Worm (Caenorhabditis elegans): Measurements from ENCODE around the gene kup-1.
A peak's percentile ranks its signal among the peaks of the same experiment; 100 is the strongest.

kup-1 gene

DNA sequence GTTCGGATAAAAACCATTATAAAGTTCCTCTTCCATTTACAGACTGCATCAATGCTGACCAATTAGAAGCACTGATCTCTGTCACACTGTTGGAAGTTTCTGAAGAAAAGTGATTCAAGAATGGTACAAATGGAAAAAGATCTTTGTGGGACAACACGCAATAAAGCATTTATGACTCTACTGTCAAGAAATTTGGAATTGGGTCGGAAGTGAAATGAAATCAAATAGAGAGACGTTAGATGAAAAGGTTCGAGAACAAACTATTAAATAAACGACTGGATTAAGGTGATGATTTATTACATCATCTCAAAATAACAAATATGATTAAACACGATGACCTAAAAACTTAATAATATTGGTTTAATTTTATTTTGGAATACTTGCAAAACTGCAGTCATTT lies 34.2 kb downstream of the kup-1 start, which contains the start of gene F57F5.3 (continued):
- no peak for TF ChIP-seq ceh-40 (GFP tag; IDR thresholded peaks at IDR 0.05)
- TF ChIP-seq attf-5 (GFP tag; optimal IDR thresholded peaks at IDR 0.05) = no peak

DNA sequence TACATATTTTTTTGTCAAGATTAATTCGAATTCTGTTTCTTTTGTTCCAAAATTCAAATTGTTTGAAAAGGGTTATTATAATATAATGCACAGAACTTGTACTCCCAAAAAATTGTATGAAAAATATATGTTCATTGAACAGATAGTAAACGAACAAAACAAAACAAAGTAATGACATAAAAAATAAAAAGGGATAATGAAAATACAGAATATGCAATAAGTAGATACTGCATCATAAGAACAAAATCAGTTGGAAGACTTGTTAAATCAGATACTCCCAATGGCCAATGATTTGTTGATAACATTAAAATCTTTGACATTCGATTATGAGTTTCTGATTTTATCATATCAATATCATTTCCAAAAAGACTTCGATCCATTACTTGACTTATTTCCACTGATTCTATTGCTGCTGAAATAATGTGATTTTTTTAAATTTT lies 36.2 kb downstream of the kup-1 start:
- TF ChIP-seq C17E4.6 (GFP tag; IDR thresholded peaks at IDR 0.05) (no peak), rcor-1 (GFP tag; IDR thresholded peaks at IDR 0.05) (no peak), madf-3 (GFP tag; IDR thresholded peaks at IDR 0.05) (peak; percentile 76; the same call in 1 of the 2 replicates), chd-7 (tag; optimal IDR thresholded peaks at IDR 0.05) (no peak), snpc-1.1 (tag; optimal IDR thresholded peaks at IDR 0.05; ENCODE audit: insufficient read depth) (no peak), die-1 (tag; optimal IDR thresholded peaks at IDR 0.05) (no peak), lir-1 (GFP tag; conservative IDR thresholded peaks at IDR 0.05) (no peak), F23B12.7 (tag; optimal IDR thresholded peaks at IDR 0.05; ENCODE audit: insufficient read depth) (no peak), let-526 (GFP tag; IDR thresholded peaks at IDR 0.05) (no peak), F57C9.4 (tag; optimal IDR thresholded peaks at IDR 0.05) (no peak), K12H6.12 (tag; optimal IDR thresholded peaks at IDR 0.05) (no peak), F33H1.4 (GFP tag; IDR thresholded peaks at IDR 0.05) (no peak), rec-8 (tag; optimal IDR thresholded peaks at IDR 0.05) (no peak), lin-26 (GFP tag; IDR thresholded peaks at IDR 0.05) (no peak), dpff-1 (tag; optimal IDR thresholded peaks at IDR 0.05) (no peak), unc-130 (GFP tag; optimal IDR thresholded peaks at IDR 0.05) (no peak), Y67H2A.10 (GFP tag; conservative IDR thresholded peaks at IDR 0.05) (no peak), B0035.1 (tag; optimal IDR thresholded peaks at IDR 0.05) (no peak), mel-28 (tag; optimal IDR thresholded peaks at IDR 0.05; ENCODE audit: borderline replicate concordance) (no peak), madf-10 (tag; optimal IDR thresholded peaks at IDR 0.05) (peak; percentile 64), him-1 (tag; optimal IDR thresholded peaks at IDR 0.05) (no peak), attf-6 (GFP tag; IDR thresholded peaks at IDR 0.05) (0 out of 2 replicates have a peak, but pooled peaks have one; percentile 26), ztf-3 (GFP tag; optimal IDR thresholded peaks at IDR 0.05) (no peak), hlh-12 (tag; optimal IDR thresholded peaks at IDR 0.05) (no peak), fkh-3 (tag; optimal IDR thresholded peaks at IDR 0.05) (no peak), tbp1 (GFP tag; optimal IDR thresholded peaks at IDR 0.05) (peak; percentile 35), ceh-91 (GFP tag; IDR thresholded peaks at IDR 0.05) (no peak), nhr-27 (tag; optimal IDR thresholded peaks at IDR 0.05) (no peak), sea-2 (GFP tag; IDR thresholded peaks at IDR 0.05) (no peak), somi-1 (GFP tag; optimal IDR thresholded peaks at IDR 0.05) (no peak), cebp-1 (GFP tag; IDR thresholded peaks at IDR 0.05) (no peak), cebp-1 (tag; optimal IDR thresholded peaks at IDR 0.05) (peak; percentile 29), snpc-1.3 (tag; optimal IDR thresholded peaks at IDR 0.05; ENCODE audit: insufficient read depth) (no peak), nhr-90 (tag; optimal IDR thresholded peaks at IDR 0.05) (no peak), madf-6 (GFP tag; IDR thresholded peaks at IDR 0.05) (peak; percentile 40; the same call in 1 of the 2 replicates), unc-62 (GFP tag; optimal IDR thresholded peaks at IDR 0.05) (no peak), cebp-2 (GFP tag; IDR thresholded peaks at IDR 0.05) (no peak), ceh-79 (tag; optimal IDR thresholded peaks at IDR 0.05) (no peak), attf-3 (GFP tag; conservative IDR thresholded peaks at IDR 0.05) (no peak), ama-1 (optimal IDR thresholded peaks at IDR 0.05) (no peak), ama-1 (GFP tag; optimal IDR thresholded peaks at IDR 0.05) (no peak), nfya-2 (GFP tag; IDR thresholded peaks at IDR 0.05) (no peak), ztf-22 (GFP tag; optimal IDR thresholded peaks at IDR 0.05) (no peak), ztf-26 (tag; optimal IDR thresholded peaks at IDR 0.05) (peak; percentile 3), madf-8 (GFP tag; conservative IDR thresholded peaks at IDR 0.05) (no peak), Y56A3A.18 (GFP tag; IDR thresholded peaks at IDR 0.05) (peak; percentile 88; the same call in 1 of the 2 replicates)

Measured in whole organism, young adult.